Fruit fly (Drosophila melanogaster): ENCODE measurements around the gene spir.

spir gene

DNA sequence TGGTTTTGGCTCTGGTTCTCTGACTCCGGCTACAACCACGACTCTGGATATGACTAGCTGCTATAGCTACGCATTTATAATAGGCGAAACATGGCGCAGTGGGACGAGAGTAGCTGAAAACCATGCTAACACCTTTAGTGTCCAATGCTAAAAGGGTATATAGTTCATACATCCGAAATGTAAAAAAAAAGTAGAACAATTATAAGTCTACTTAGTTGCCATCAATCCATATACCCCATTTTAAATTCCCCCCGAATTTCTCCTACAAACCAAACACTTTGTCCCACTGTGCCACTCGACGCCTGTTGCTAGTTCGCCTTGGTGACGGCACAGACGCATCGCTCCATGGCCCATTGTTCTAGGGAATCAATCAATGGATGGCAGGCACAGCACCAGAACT, 15.3 kb downstream of the spir start (continued):
- peak; percentile 34 for TF ChIP-seq CG7987 (GFP tag; optimal IDR thresholded peaks at IDR 0.05)
- no peak for TF ChIP-seq salm (tag; optimal IDR thresholded peaks at IDR 0.05)
- TF ChIP-seq HLH3B (GFP tag; IDR thresholded peaks at IDR 0.05) = peak; percentile 60
- TF ChIP-seq hb (GFP tag; IDR thresholded peaks at IDR 0.05; ENCODE audit: partially characterized antibody) = no peak
- peak; percentile 52 for TF ChIP-seq CG31365 (tag; optimal IDR thresholded peaks at IDR 0.05)
- TF ChIP-seq Sin3A (optimal IDR thresholded peaks at IDR 0.05) = no peak
- peak; percentile 34 for TF ChIP-seq CG7928 (GFP tag; optimal IDR thresholded peaks at IDR 0.05)
- no peak for TF ChIP-seq Dll (GFP tag; IDR thresholded peaks at IDR 0.05; ENCODE audit: partially characterized antibody)
- TF ChIP-seq Atf6 (GFP tag; IDR thresholded peaks at IDR 0.05) = peak; percentile 60
- TF ChIP-seq CG11696 (GFP tag; IDR thresholded peaks at IDR 0.05) = peak; percentile 69
- TF ChIP-seq schlank (tag; optimal IDR thresholded peaks at IDR 0.05) = no peak
- no peak for TF ChIP-seq CG11398 (GFP tag; optimal IDR thresholded peaks at IDR 0.05)
- peak; percentile 39 for TF ChIP-seq dm (GFP tag; optimal IDR thresholded peaks at IDR 0.05)
- TF ChIP-seq tll (GFP tag; optimal IDR thresholded peaks at IDR 0.05) = no peak
- no peak for TF ChIP-seq CHES-1-like (GFP tag; optimal IDR thresholded peaks at IDR 0.05)
- peak; percentile 40 for TF ChIP-seq CG5180 (GFP tag; optimal IDR thresholded peaks at IDR 0.05)
- peak; percentile 58 for TF ChIP-seq ems (GFP tag; optimal IDR thresholded peaks at IDR 0.05)
- TF ChIP-seq Fer2 (tag; optimal IDR thresholded peaks at IDR 0.05) = no peak
- TF ChIP-seq sens-2 (GFP tag; IDR thresholded peaks at IDR 0.05) = no peak
- no peak for TF ChIP-seq Trl (optimal IDR thresholded peaks at IDR 0.05)
- TF ChIP-seq Trl (GFP tag; optimal IDR thresholded peaks at IDR 0.05) = peak; percentile 46
- peak; percentile 47 for TF ChIP-seq CG1529 (GFP tag; optimal IDR thresholded peaks at IDR 0.05)
- TF ChIP-seq MESR4 (GFP tag; optimal IDR thresholded peaks at IDR 0.05) = no peak
- peak; percentile 75 for TF ChIP-seq CG1647 (GFP tag; optimal IDR thresholded peaks at IDR 0.05)
- TF ChIP-seq ranshi (GFP tag; IDR thresholded peaks at IDR 0.05) = peak; percentile 69
- TF ChIP-seq ttk (GFP tag; IDR thresholded peaks at IDR 0.05) = peak; percentile 75
- peak; percentile 86 for TF ChIP-seq CG32532 (GFP tag; IDR thresholded peaks at IDR 0.05)
- TF ChIP-seq CG9876 (GFP tag; optimal IDR thresholded peaks at IDR 0.05) = peak; percentile 45
- peak; percentile 18 for TF ChIP-seq pum (GFP tag; optimal IDR thresholded peaks at IDR 0.05)
- peak; percentile 98 for TF ChIP-seq sens (GFP tag)
- no peak for TF ChIP-seq prd (optimal IDR thresholded peaks at IDR 0.05)
- peak; percentile 95 for TF ChIP-seq prd (GFP tag; IDR thresholded peaks at IDR 0.05)
- no peak for TF ChIP-seq run (tag; optimal IDR thresholded peaks at IDR 0.05)
- TF ChIP-seq cwo (GFP tag; optimal IDR thresholded peaks at IDR 0.05) = peak; percentile 76
- peak; percentile 39 for TF ChIP-seq gcm (GFP tag; optimal IDR thresholded peaks at IDR 0.05)
- TF ChIP-seq CG9727 (GFP tag; optimal IDR thresholded peaks at IDR 0.05) = peak; percentile 82
- TF ChIP-seq CG11504 (tag; optimal IDR thresholded peaks at IDR 0.05) = peak; percentile 63
- no peak for TF ChIP-seq Opbp (GFP tag; IDR thresholded peaks at IDR 0.05; ENCODE audit: partially characterized antibody)
- peak; percentile 25; the same call in 1 of the 2 replicates for TF ChIP-seq CG7372 (GFP tag; IDR thresholded peaks at IDR 0.05)
- no peak for TF ChIP-seq YL-1 (GFP tag; optimal IDR thresholded peaks at IDR 0.05)
- peak; percentile 73 for TF ChIP-seq sima (GFP tag; optimal IDR thresholded peaks at IDR 0.05)
- no peak for TF ChIP-seq Poxn (GFP tag; IDR thresholded peaks at IDR 0.05)
- peak; percentile 48 for TF ChIP-seq Chrac-16 (GFP tag; optimal IDR thresholded peaks at IDR 0.05)
- peak; percentile 22 for TF ChIP-seq CG1602 (GFP tag; optimal IDR thresholded peaks at IDR 0.05)
- no peak for TF ChIP-seq Stat92E (GFP tag; optimal IDR thresholded peaks at IDR 0.05)
- peak; percentile 73 for TF ChIP-seq CG18476 (GFP tag; optimal IDR thresholded peaks at IDR 0.05)
- no peak for TF ChIP-seq Nf-YC (tag; optimal IDR thresholded peaks at IDR 0.05)
- TF ChIP-seq CG7786 (GFP tag; optimal IDR thresholded peaks at IDR 0.05) = peak; percentile 39
- TF ChIP-seq CG11085 (GFP tag; IDR thresholded peaks at IDR 0.05) = peak; percentile 68
- peak; percentile 90 for TF ChIP-seq CG10959 (GFP tag; IDR thresholded peaks at IDR 0.05)
- TF ChIP-seq crp (GFP tag; optimal IDR thresholded peaks at IDR 0.05) = no peak
- no peak for TF ChIP-seq da (GFP tag; optimal IDR thresholded peaks at IDR 0.05)

All from whole organism, embryonic.